Fruit fly (Drosophila melanogaster) S2 (cell line): Measurements from ENCODE around the gene Ptip.

Source experiments
- CG8478 ChIP-seq: fragments of >200 bp; optimal IDR thresholded peaks from 2 replicates; lab custom pipeline; 2018
- CTCF ChIP-seq, 2 experiments: fragments of >200 bp; optimal IDR thresholded peaks; 2 replicates each; lab custom pipeline; 2018

The Ptip gene

dm6 chr3L:13973377-13974111, 55.4 kb downstream of the Ptip start, which contains the start of the genes CG13738 and Hsc70-1:
Gene CG13738 (minus strand): TSS chr3L:13973477.
Gene Hsc70-1 (plus strand): TSS chr3L:13974061.
- TF ChIP-seq CG8478 (no peak), CTCF (optimal IDR thresholded peaks at IDR 0.05; lab: Kevin White, UChicago) (no peak)
